Fruit fly (Drosophila melanogaster) whole organism, embryonic: Measurements from ENCODE around the gene CG32281.
A peak's percentile ranks its signal among the peaks of the same experiment; 100 is the strongest.

Experiments used
- Awh ChIP-seq: fragments of 200-800 bp; sonication (Bioruptor generic); IDR thresholded peaks from 2 replicates; pipeline ENCODE4, ENCODE4 v1.3.6; 2022; ENCODE audit warnings: missing biosample characterization, missing genetic modification characterization
- B-H2 ChIP-seq: fragments of 200-800 bp; sonication (Bioruptor generic); optimal IDR thresholded peaks from 2 replicates; lab custom pipeline; 2018; ENCODE audit warnings: missing biosample characterization, mild to moderate bottlenecking, missing genetic modification characterization
- Bdp1 ChIP-seq: fragments of 200-800 bp; sonication (Bioruptor generic); optimal IDR thresholded peaks from 3 replicates; lab custom pipeline; 2016; ENCODE audit warnings: missing biosample characterization, missing genetic modification characterization
- CG10267 ChIP-seq: fragments of 200-800 bp; sonication (Bioruptor generic); optimal IDR thresholded peaks from 2 replicates; lab custom pipeline; 2018; ENCODE audit warnings: missing biosample characterization, mild to moderate bottlenecking, missing genetic modification characterization, moderate library complexity
- CG10274 ChIP-seq: fragments of 200-800 bp; sonication (Bioruptor generic); optimal IDR thresholded peaks from 3 replicates; lab custom pipeline; 2017; ENCODE audit warnings: missing biosample characterization, mild to moderate bottlenecking, missing genetic modification characterization
- CG11560 ChIP-seq: fragments of 200-800 bp; sonication (Bioruptor generic); IDR thresholded peaks from 3 replicates; pipeline ENCODE4 v1.3.6; 2022; ENCODE audit warnings: missing biosample characterization, missing genetic modification characterization
- CG11723 ChIP-seq: fragments of 200-800 bp; sonication (Bioruptor generic); optimal IDR thresholded peaks from 2 replicates; lab custom pipeline; 2017; ENCODE audit warnings: missing biosample characterization, mild to moderate bottlenecking, missing genetic modification characterization
- CG12219 ChIP-seq: fragments of 200-800 bp; sonication (Bioruptor generic); optimal IDR thresholded peaks from 3 replicates; lab custom pipeline; 2018; ENCODE audit warnings: missing biosample characterization, mild to moderate bottlenecking, missing genetic modification characterization
- CG13296 ChIP-seq: fragments of 200-800 bp; sonication (Bioruptor generic); optimal IDR thresholded peaks from 3 replicates; lab custom pipeline; 2018; ENCODE audit warnings: missing biosample characterization, mild to moderate bottlenecking, missing genetic modification characterization
- CG13624 ChIP-seq: fragments of 200-800 bp; sonication (Bioruptor generic); optimal IDR thresholded peaks from 2 replicates; lab custom pipeline; 2016; ENCODE audit warnings: missing biosample characterization, missing genetic modification characterization
- CG15011 ChIP-seq: fragments of 200-800 bp; sonication (Bioruptor generic); optimal IDR thresholded peaks from 3 replicates; lab custom pipeline; 2018; ENCODE audit warnings: missing biosample characterization, mild to moderate bottlenecking, missing genetic modification characterization
- CG1603 ChIP-seq: fragments of 200-800 bp; sonication (Bioruptor generic); optimal IDR thresholded peaks from 2 replicates; lab custom pipeline; 2019; ENCODE audit warnings: missing biosample characterization, mild to moderate bottlenecking, missing genetic modification characterization, moderate library complexity
- CG16779 ChIP-seq: fragments of 200-800 bp; sonication (Bioruptor generic); IDR thresholded peaks from 2 replicates; pipeline ENCODE4 v1.3.6; 2022; ENCODE audit warnings: missing biosample characterization, missing genetic modification characterization
- CG16815 ChIP-seq: fragments of 200-800 bp; sonication (Bioruptor generic); optimal IDR thresholded peaks from 3 replicates; lab custom pipeline; 2017; ENCODE audit warnings: missing biosample characterization, mild to moderate bottlenecking, missing genetic modification characterization
- CG18599 ChIP-seq: fragments of 200-800 bp; sonication (Bioruptor generic); optimal IDR thresholded peaks from 3 replicates; lab custom pipeline; 2017; ENCODE audit warnings: missing biosample characterization, missing genetic modification characterization, mild to moderate bottlenecking, moderate library complexity, missing genetic modification reagents
- CG2712 ChIP-seq: fragments of 200-800 bp; optimal IDR thresholded peaks from 3 replicates; lab custom pipeline; 2019; ENCODE audit warnings: missing biosample characterization, mild to moderate bottlenecking, missing genetic modification characterization, moderate library complexity
- CG31441 ChIP-seq: fragments of 200-800 bp; sonication (Bioruptor generic); IDR thresholded peaks from 2 replicates; pipeline ENCODE4 v1.3.6; 2022; ENCODE audit warnings: missing biosample characterization, missing genetic modification characterization
- CG3995 ChIP-seq: fragments of 200-800 bp; sonication (Bioruptor generic); optimal IDR thresholded peaks from 3 replicates; lab custom pipeline; 2016; ENCODE audit warnings: missing biosample characterization, missing genetic modification characterization
- CG4707 ChIP-seq: fragments of 200-800 bp; sonication (Bioruptor generic); optimal IDR thresholded peaks from 2 replicates; lab custom pipeline; 2018; ENCODE audit warnings: missing biosample characterization, mild to moderate bottlenecking, missing genetic modification characterization, moderate library complexity
- CG6813 ChIP-seq: fragments of 200-800 bp; sonication (Bioruptor generic); optimal IDR thresholded peaks from 2 replicates; lab custom pipeline; 2017; ENCODE audit warnings: missing biosample characterization, missing genetic modification characterization, mild to moderate bottlenecking, moderate library complexity, missing genetic modification reagents
- CG7786 ChIP-seq: fragments of 200-800 bp; sonication (Bioruptor generic); optimal IDR thresholded peaks from 2 replicates; lab custom pipeline; 2016; ENCODE audit warnings: missing biosample characterization, missing genetic modification characterization
- CG8359 ChIP-seq: fragments of 200-800 bp; sonication (Bioruptor generic); optimal IDR thresholded peaks from 2 replicates; lab custom pipeline; 2017; ENCODE audit warnings: missing biosample characterization, mild to moderate bottlenecking, missing genetic modification characterization, borderline replicate concordance
- CG8478 ChIP-seq: fragments of >200 bp; optimal IDR thresholded peaks from 2 replicates; lab custom pipeline; 2018
- Dek ChIP-seq: fragments of 200-800 bp; sonication (Bioruptor generic); optimal IDR thresholded peaks from 3 replicates; lab custom pipeline; 2019; ENCODE audit warnings: missing biosample characterization, mild to moderate bottlenecking, missing genetic modification characterization, moderate library complexity
- Dip3 ChIP-seq: fragments of 200-800 bp; sonication (Bioruptor generic); optimal IDR thresholded peaks from 3 replicates; lab custom pipeline; 2016; ENCODE audit warnings: missing biosample characterization, missing genetic modification characterization
- Doc2 ChIP-seq: fragments of 200-800 bp; sonication (Bioruptor generic); IDR thresholded peaks from 2 replicates; pipeline ENCODE4 v1.3.6; 2022; ENCODE audit warnings: missing biosample characterization, missing genetic modification characterization
- E2f1 ChIP-seq: fragments of 200-800 bp; sonication (Bioruptor generic); IDR thresholded peaks from 2 replicates; pipeline ENCODE4 v1.3.6; 2022; ENCODE audit warnings: missing biosample characterization, missing genetic modification characterization
- HmgZ ChIP-seq: fragments of 200-800 bp; sonication (Bioruptor generic); optimal IDR thresholded peaks from 2 replicates; lab custom pipeline; 2018; ENCODE audit warnings: missing biosample characterization, mild to moderate bottlenecking, missing genetic modification characterization
- Hr3 ChIP-seq: fragments of 200-800 bp; sonication (Bioruptor generic); optimal IDR thresholded peaks from 3 replicates; lab custom pipeline; 2016; ENCODE audit warnings: missing biosample characterization, missing genetic modification characterization
- Hsf ChIP-seq: fragments of 200-800 bp; sonication (Bioruptor generic); optimal IDR thresholded peaks from 3 replicates; lab custom pipeline; 2016; ENCODE audit warnings: missing biosample characterization, missing genetic modification characterization
- Ravus ChIP-seq: fragments of 200-800 bp; sonication (Bioruptor generic); IDR thresholded peaks from 2 replicates; pipeline ENCODE4 v1.3.6; 2022; ENCODE audit warnings: missing biosample characterization, missing genetic modification characterization
- Rx ChIP-seq: fragments of 200-800 bp; sonication (Bioruptor generic); IDR thresholded peaks from 2 replicates; pipeline ENCODE4 v1.3.6; 2022; ENCODE audit warnings: missing biosample characterization, missing genetic modification characterization
- Six4 ChIP-seq: fragments of 200-800 bp; sonication (Bioruptor generic); optimal IDR thresholded peaks from 2 replicates; lab custom pipeline; 2016; ENCODE audit warnings: missing biosample characterization, missing genetic modification characterization
- btn ChIP-seq: fragments of 200-800 bp; sonication (Bioruptor generic); optimal IDR thresholded peaks from 2 replicates; lab custom pipeline; 2016; ENCODE audit warnings: missing biosample characterization, missing genetic modification characterization
- corto ChIP-seq: fragments of 200-800 bp; sonication (Bioruptor generic); optimal IDR thresholded peaks from 2 replicates; lab custom pipeline; 2016; ENCODE audit warnings: missing biosample characterization, mild to moderate bottlenecking, missing genetic modification characterization, moderate library complexity
- dmrt11E ChIP-seq: fragments of 200-800 bp; sonication (Bioruptor generic); optimal IDR thresholded peaks from 3 replicates; lab custom pipeline; 2018; ENCODE audit warnings: missing biosample characterization, mild to moderate bottlenecking, missing genetic modification characterization, moderate library complexity
- ewg ChIP-seq: fragments of 200-800 bp; sonication (Bioruptor generic); optimal IDR thresholded peaks from 3 replicates; lab custom pipeline; 2017; ENCODE audit warnings: mild to moderate bottlenecking, missing biosample characterization, missing genetic modification reagents, missing genetic modification characterization
- gsb ChIP-seq: fragments of 200-800 bp; sonication (Bioruptor generic); IDR thresholded peaks from 2 replicates; pipeline ENCODE4 v1.3.6; 2022; ENCODE audit warnings: missing biosample characterization, missing genetic modification characterization
- hth ChIP-seq: fragments of >200 bp; optimal IDR thresholded peaks from 2 replicates; lab custom pipeline; 2017; ENCODE audit warnings: inconsistent platforms
- lilli ChIP-seq: fragments of 200-800 bp; sonication (Bioruptor generic); optimal IDR thresholded peaks from 3 replicates; lab custom pipeline; 2016; ENCODE audit warnings: missing biosample characterization, missing genetic modification characterization
- onecut ChIP-seq: fragments of 200-800 bp; sonication (Bioruptor generic); IDR thresholded peaks from 2 replicates; pipeline ENCODE4 v1.3.6; 2022; ENCODE audit warnings: missing biosample characterization, missing genetic modification characterization
- pfk ChIP-seq: fragments of 200-800 bp; sonication (Bioruptor generic); optimal IDR thresholded peaks from 2 replicates; lab custom pipeline; 2018; ENCODE audit warnings: missing biosample characterization, mild to moderate bottlenecking, missing genetic modification characterization, moderate library complexity
- pita ChIP-seq: fragments of 200-800 bp; sonication (Bioruptor generic); optimal IDR thresholded peaks from 2 replicates; lab custom pipeline; 2017; ENCODE audit warnings: missing biosample characterization, mild to moderate bottlenecking, missing genetic modification characterization
- ro ChIP-seq: fragments of 200-800 bp; sonication (Bioruptor generic); IDR thresholded peaks from 2 replicates; pipeline ENCODE4 v1.3.6; 2022; ENCODE audit warnings: missing biosample characterization, missing genetic modification characterization
- shn ChIP-seq: fragments of 200-800 bp; sonication (Bioruptor generic); optimal IDR thresholded peaks from 3 replicates; lab custom pipeline; 2016; ENCODE audit warnings: missing biosample characterization, missing genetic modification characterization
- ssp ChIP-seq: fragments of 200-800 bp; sonication (Bioruptor generic); IDR thresholded peaks from 2 replicates; pipeline ENCODE4 v1.3.6; 2022; ENCODE audit warnings: missing biosample characterization, missing genetic modification characterization
- stc ChIP-seq: fragments of 200-800 bp; sonication (Bioruptor generic); IDR thresholded peaks from 2 replicates; pipeline ENCODE4 v1.3.6; 2022; ENCODE audit warnings: missing biosample characterization, missing genetic modification characterization
- tio ChIP-seq: fragments of 200-800 bp; sonication (Bioruptor generic); optimal IDR thresholded peaks from 2 replicates; lab custom pipeline; 2017; ENCODE audit warnings: missing biosample characterization, missing genetic modification characterization, inconsistent platforms
- tup ChIP-seq: fragments of 200-800 bp; sonication (Bioruptor generic); optimal IDR thresholded peaks from 2 replicates; lab custom pipeline; 2016; ENCODE audit warnings: missing biosample characterization, mild to moderate bottlenecking, missing genetic modification characterization, moderate library complexity
- unc-4 ChIP-seq: fragments of 200-800 bp; sonication (Bioruptor generic); IDR thresholded peaks from 2 replicates; pipeline ENCODE4 v1.3.6; 2022; ENCODE audit warnings: missing biosample characterization, missing genetic modification characterization; ENCODE audit not compliant: partially characterized antibody
- zf30C ChIP-seq: fragments of 200-800 bp; sonication (Bioruptor generic); optimal IDR thresholded peaks from 3 replicates; lab custom pipeline; 2018; ENCODE audit warnings: missing biosample characterization, mild to moderate bottlenecking, missing genetic modification characterization
- zfh2 ChIP-seq: fragments of 200-800 bp; sonication (Bioruptor generic); optimal IDR thresholded peaks from 2 replicates; lab custom pipeline; 2016; ENCODE audit warnings: missing biosample characterization, missing genetic modification characterization

The CG32281 gene

dm6 chr3L:3127544-3127943 lies 41.6 kb upstream of the CG32281 start, which contains the start of gene promL:
TSS of gene promL (minus strand) at chr3L:3127724.
- no peak for TF ChIP-seq unc-4 (GFP tag; lab: Robert Waterston, UW)
- TF ChIP-seq btn (GFP tag; lab: Kevin White, UChicago) = peak; percentile 16
- no peak for TF ChIP-seq CG8359
- peak; percentile 29 for TF ChIP-seq CG15011
- peak; percentile 6 for TF ChIP-seq zfh2 (GFP tag; lab: Kevin White, UChicago)
- TF ChIP-seq CG7786 (GFP tag; lab: Kevin White, UChicago) = peak; percentile 27
- peak; percentile 68 for TF ChIP-seq CG13624 (GFP tag; lab: Kevin White, UChicago)
- TF ChIP-seq Dek (tag; lab: Kevin White, UChicago) = peak; percentile 53
- no peak for TF ChIP-seq Ravus (GFP tag; lab: Robert Waterston, UW)
- peak; percentile 64 for TF ChIP-seq CG2712 (tag; lab: Kevin White, UChicago)
- TF ChIP-seq CG31441 (GFP tag; lab: Robert Waterston, UW) = peak; percentile 70
- no peak for TF ChIP-seq CG11560 (tag; lab: Robert Waterston, UW)
- no peak for TF ChIP-seq tio (GFP tag; lab: Kevin White, UChicago)
- TF ChIP-seq pita (GFP tag; lab: Kevin White, UChicago) = peak; percentile 28
- peak; percentile 47 for TF ChIP-seq lilli (GFP tag; lab: Kevin White, UChicago)
- no peak for TF ChIP-seq Awh (GFP tag; lab: Robert Waterston, UW)
- TF ChIP-seq CG11723 (GFP tag; lab: Kevin White, UChicago) = peak; percentile 28
- peak; percentile 70 for TF ChIP-seq B-H2 (GFP tag; lab: Kevin White, UChicago)
- peak; percentile 71 for TF ChIP-seq CG18599
- peak; percentile 8 for TF ChIP-seq shn (GFP tag; lab: Kevin White, UChicago)
- TF ChIP-seq dmrt11E (tag; lab: Kevin White, UChicago) = peak; percentile 40
- TF ChIP-seq ro (GFP tag; lab: Robert Waterston, UW) = no peak
- no peak for TF ChIP-seq Hr3 (GFP tag; lab: Kevin White, UChicago)
- peak; percentile 60 for TF ChIP-seq Hsf (GFP tag; lab: Kevin White, UChicago)
- peak; percentile 46 for TF ChIP-seq CG4707 (GFP tag; lab: Kevin White, UChicago)
- TF ChIP-seq Rx (GFP tag; lab: Robert Waterston, UW) = no peak
- no peak for TF ChIP-seq Doc2
- no peak for TF ChIP-seq stc (GFP tag; lab: Robert Waterston, UW)
- no peak for TF ChIP-seq Dip3 (GFP tag; lab: Kevin White, UChicago)
- TF ChIP-seq CG16815 (GFP tag; lab: Kevin White, UChicago) = no peak
- no peak for TF ChIP-seq ssp (GFP tag; lab: Robert Waterston, UW)
- TF ChIP-seq pfk (GFP tag; lab: Kevin White, UChicago) = no peak
- TF ChIP-seq CG6813 (GFP tag; lab: Kevin White, UChicago) = peak; percentile 48
- no peak for TF ChIP-seq gsb (GFP tag; lab: Robert Waterston, UW)
- no peak for TF ChIP-seq CG10274
- TF ChIP-seq HmgZ (tag; lab: Kevin White, UChicago) = peak; percentile 80
- peak; percentile 23 for TF ChIP-seq zf30C (GFP tag; lab: Kevin White, UChicago)
- TF ChIP-seq CG12219 (GFP tag; lab: Kevin White, UChicago) = peak; percentile 39
- TF ChIP-seq tup = no peak
- TF ChIP-seq CG10267 = peak; percentile 69
- TF ChIP-seq CG1603 (tag; lab: Kevin White, UChicago) = peak; percentile 83
- TF ChIP-seq onecut (GFP tag; lab: Robert Waterston, UW) = peak; percentile 74
- peak; percentile 76 for TF ChIP-seq CG13296 (GFP tag; lab: Kevin White, UChicago)
- peak; percentile 57 for TF ChIP-seq Bdp1
- TF ChIP-seq CG3995 (GFP tag; lab: Kevin White, UChicago) = peak; percentile 22
- TF ChIP-seq corto (GFP tag; lab: Kevin White, UChicago) = peak; percentile 34
- TF ChIP-seq CG16779 (GFP tag; lab: Robert Waterston, UW) = no peak
- no peak for TF ChIP-seq Six4 (GFP tag; lab: Kevin White, UChicago)
- TF ChIP-seq hth = no peak
- no peak for TF ChIP-seq CG8478 (lab: Kevin White, UChicago)
- no peak for TF ChIP-seq E2f1 (GFP tag; lab: Robert Waterston, UW)
- TF ChIP-seq ewg (GFP tag; lab: Kevin White, UChicago) = peak; percentile 48
